Fruit fly (Drosophila melanogaster) S2 (cell line): ENCODE data around the gene Ifrd1.

ENCODE experiments used
- CG8478 ChIP-seq: fragments of >200 bp; optimal IDR thresholded peaks from 2 replicates; lab custom pipeline; 2018
- CTCF ChIP-seq, 2 experiments: fragments of >200 bp; optimal IDR thresholded peaks; 2 replicates each; lab custom pipeline; 2018

The Ifrd1 gene

DNA sequence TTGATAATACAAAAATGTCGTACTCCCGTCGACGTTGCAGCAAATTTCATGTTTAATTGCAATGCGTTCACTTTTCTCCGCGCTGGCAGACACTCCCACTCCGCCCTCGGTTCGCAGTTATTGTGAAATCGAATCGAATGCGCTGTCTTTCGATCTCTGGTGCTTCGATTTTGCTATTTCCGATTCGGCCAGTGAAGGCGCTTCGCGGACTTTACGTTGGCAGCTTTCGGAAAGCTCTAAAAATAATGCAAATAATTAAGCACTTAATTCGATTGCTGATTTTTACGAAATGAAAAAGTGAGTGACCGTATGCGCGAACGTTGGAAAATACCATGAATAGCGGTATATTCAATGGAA is at the start of gene Ifrd1:
Ifrd1 (minus strand) TSS at position 305 of the 357 bp plus-strand sequence.
- TF ChIP-seq CG8478 (lab: Kevin White, UChicago) (no peak), CTCF (optimal IDR thresholded peaks at IDR 0.05; lab: Kevin White, UChicago) (no peak)

DNA sequence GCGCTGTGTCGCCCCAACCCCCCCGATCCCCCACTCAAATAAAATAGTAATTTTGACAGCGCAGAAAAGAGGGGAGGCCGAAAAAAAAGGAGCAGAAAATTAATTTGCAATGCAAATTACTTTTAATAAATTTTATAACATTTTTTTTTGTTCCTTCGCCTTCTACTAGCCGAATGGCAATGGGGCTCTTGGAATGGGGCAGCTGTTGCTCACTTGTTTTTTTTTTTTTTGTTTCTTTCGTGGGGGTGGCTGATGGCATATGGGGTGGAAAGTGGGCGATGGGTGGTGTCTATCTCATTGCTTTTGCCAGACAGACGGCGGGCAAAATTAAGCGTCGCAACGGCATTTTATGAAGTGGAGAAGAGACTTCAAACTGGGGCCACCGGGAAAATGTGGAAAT is 46.4 kb upstream of the Ifrd1 start:
- TF ChIP-seq CTCF (optimal IDR thresholded peaks at IDR 0.05; lab: Kevin White, UChicago) = no peak
- no peak for TF ChIP-seq CG8478 (lab: Kevin White, UChicago)

DNA sequence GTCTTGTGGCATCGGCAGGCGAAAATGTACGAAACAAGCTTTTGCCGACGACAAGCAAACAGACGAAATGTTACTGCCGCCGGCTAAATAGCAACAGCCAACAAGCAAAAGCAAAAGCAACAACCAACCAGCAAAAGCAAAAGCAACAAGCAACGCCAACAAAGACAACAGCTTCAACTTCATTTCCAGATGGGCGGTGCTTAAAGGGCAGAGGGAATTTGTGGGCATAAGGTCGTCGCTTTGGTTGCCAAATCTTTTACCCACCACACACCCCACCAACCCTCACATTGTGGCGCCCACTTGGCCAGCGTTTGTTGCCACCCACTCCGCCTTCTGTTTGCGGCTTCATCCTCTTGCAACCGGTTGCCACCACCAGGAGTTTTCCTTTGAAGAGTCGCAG is 36.7 kb upstream of the Ifrd1 start:
- TF ChIP-seq CG8478 (lab: Kevin White, UChicago) (no peak), CTCF (optimal IDR thresholded peaks at IDR 0.05; lab: Kevin White, UChicago) (no peak)

DNA sequence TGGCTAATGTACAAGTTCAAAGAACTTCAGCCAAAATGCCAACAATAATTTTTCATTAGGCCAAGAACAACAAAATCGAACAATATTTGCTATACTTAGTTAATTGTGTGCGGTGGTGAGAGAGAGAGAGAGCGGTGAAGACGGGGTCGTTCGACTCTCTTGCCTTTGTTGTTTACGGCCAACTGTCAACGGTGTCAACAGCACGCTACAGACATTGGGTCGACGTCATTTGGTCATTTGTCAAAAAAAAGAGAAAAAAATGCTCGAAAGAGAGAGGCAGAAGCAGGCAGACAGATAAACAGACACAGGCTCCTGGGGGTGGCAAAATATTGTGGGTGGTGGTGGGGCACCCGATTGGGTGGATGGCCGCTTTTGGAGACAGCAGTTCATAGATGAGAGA is 35.2 kb upstream of the Ifrd1 start:
- TF ChIP-seq CG8478 (lab: Kevin White, UChicago) (no peak), CTCF (optimal IDR thresholded peaks at IDR 0.05; lab: Kevin White, UChicago) (no peak)

DNA sequence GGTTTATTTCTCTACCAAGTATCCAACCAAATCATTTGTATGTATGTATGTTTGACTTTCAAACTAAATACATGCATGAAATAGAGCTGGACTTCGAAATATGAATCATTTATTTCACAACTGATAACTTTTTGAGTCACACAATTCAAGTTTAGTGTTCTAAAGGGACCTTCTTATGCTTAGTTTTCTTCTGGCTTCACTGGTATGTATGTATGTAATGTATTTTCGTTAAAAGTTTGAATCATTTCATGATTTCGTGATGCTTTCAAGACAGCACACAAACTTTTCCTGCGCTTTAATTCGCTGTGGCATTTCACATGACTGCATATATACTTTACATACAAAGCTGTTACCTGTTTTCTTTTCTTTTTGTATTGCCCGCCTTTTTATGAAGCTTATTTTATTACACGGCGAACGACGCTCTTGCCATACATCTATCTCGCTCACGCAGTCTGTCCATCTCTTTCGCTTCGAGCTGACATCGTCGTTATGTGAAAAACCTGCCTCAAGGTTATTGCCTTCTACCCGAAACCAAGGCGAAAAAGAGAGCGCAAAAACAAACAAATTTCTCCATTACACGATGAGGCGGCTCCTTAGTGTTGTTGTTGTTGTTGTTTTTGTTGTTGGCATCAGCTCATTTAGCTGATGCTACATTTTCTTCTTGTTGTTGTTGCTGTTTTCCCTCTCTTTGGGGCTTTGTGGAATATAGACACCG is 34.3 kb upstream of the Ifrd1 start:
- TF ChIP-seq CG8478 (lab: Kevin White, UChicago) (no peak), CTCF (optimal IDR thresholded peaks at IDR 0.05; lab: Kevin White, UChicago) (no peak)

DNA sequence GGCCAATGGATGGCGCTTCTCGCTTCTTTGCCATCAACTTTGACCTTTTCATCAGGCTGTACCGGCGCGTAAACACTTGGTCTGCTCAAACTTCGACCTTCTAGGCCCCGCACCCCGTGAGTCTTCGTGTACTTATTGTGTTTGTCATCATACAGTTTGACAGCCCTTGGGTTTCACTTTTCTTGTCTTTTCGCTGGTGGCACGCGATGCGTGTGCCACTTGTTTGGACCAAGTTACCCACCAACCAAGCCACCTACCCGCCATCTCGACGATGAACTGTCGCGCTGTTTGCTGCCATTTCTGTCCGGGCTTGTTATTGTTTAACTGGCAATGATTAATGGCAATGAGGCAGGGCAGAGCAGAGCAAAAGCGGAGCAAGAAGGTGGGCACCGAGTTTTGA is 33.5 kb upstream of the Ifrd1 start:
- no peak for TF ChIP-seq CTCF (optimal IDR thresholded peaks at IDR 0.05; lab: Kevin White, UChicago)
- no peak for TF ChIP-seq CG8478 (lab: Kevin White, UChicago)

DNA sequence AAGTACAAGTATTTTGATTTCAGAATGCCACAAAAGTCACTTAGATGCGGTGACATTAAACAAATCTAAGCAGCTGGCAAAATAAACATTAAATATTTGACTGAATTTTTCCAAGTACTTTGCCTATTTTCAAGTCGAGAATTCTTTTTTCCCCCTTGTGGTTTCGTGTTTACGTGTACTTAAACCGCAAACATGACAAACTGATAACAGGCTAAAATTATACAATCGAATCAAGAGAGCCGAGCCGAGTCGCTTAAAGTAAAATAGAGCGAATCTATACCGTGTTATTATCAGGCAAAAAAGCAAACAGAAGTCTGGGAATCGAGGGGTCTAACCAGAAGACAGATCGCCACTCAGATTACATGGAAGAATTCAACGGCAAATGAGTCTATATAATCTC is 31.8 kb upstream of the Ifrd1 start:
- TF ChIP-seq CTCF (optimal IDR thresholded peaks at IDR 0.05; lab: Kevin White, UChicago) (no peak), CG8478 (lab: Kevin White, UChicago) (no peak)

DNA sequence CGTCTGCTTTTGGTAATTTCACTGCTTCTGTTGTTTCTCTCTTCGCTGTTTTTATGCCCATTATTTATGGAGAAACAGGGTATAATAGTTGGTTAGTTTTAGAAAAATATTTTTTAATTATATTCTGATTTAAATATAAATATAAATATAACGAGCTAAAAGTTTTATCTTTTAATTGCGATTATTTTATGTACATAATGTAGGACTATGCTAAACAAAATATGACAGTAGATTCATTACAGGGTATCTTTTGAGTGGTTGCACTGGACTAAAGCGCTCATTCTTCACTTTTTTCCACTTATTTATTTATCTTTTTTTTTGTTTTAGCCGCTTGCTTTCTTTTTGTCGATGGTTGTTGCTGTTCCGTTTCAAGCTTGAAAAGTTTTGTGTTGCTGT is 30.8 kb upstream of the Ifrd1 start:
- no peak for TF ChIP-seq CG8478 (lab: Kevin White, UChicago)
- TF ChIP-seq CTCF (optimal IDR thresholded peaks at IDR 0.05; lab: Kevin White, UChicago) = no peak

DNA sequence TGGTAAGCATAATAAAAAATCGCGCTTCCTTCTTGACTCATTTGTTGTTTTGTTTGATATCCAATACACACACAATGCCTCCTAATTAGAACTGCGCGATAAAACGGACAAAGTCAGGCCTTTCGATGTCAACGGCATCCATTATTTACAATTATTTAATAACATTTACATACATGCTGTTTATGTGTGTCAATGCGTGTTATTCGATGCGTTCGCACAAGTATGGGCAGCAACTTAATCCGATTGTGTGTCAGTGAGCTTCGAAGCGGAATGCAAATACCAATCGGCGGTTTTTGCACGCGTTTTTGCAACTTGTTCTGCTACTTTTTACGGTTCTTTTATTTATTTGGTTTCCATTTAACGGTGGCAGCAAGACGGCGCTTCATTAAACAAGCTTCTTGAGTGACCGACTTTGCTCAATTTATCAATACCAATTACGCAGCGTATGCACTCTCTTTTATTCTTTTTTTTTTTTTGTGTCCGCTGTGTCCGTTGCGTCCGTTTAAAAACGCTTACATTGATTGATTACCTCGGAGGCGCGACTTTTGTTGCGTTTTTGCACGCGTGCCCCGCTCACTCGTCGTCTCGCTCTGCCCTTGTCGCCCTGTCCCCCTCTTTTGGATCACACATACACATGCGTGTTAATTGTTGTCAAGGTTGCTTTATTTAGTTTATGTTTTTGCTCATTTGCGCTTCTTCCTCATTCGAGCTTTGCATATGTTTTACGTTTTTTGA is 30.2 kb upstream of the Ifrd1 start:
- TF ChIP-seq CG8478 (lab: Kevin White, UChicago) = no peak
- TF ChIP-seq CTCF (optimal IDR thresholded peaks at IDR 0.05; lab: Kevin White, UChicago) = no peak

DNA sequence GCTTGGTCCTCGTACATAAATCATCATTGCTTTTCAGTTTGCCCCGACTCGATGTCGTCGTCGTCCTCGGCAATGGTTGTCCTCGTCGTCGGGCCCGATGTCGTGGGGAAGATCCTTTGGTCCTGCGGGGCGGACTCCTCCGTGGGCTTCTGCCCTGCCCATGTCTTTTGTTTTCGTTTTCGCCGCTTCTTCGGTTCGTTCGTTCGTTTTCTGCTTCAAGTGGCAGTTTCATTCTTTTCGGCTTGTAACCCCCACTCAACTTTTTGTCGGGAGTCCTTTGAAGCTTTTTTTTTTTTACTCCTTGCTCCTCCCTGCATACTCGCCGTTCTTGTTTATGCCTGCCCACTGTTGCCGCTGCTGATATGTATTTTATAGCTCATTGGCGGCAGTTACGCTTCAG is 29.4 kb upstream of the Ifrd1 start:
- no peak for TF ChIP-seq CTCF (optimal IDR thresholded peaks at IDR 0.05; lab: Kevin White, UChicago)
- no peak for TF ChIP-seq CG8478 (lab: Kevin White, UChicago)

DNA sequence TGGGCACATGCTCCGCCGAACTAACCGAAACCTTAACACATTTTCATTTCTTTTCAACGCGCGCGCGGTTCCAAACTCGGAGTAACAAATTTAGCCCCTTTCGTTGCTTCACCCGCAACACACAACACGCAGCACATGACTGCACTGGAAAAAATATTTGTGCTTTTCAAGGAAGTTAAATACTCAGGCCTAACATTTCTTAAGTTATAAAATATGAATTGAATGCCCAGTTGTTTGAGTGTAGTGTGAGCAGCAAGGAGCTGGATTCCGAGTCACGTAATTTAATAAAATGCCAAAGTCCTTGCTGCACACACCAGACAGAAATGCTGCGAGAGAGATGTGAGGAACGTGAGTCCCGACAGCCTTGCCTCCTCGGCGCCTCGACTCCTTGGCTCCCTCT is 27.2 kb upstream of the Ifrd1 start:
- TF ChIP-seq CTCF (optimal IDR thresholded peaks at IDR 0.05; lab: Kevin White, UChicago) (no peak), CG8478 (lab: Kevin White, UChicago) (no peak)

DNA sequence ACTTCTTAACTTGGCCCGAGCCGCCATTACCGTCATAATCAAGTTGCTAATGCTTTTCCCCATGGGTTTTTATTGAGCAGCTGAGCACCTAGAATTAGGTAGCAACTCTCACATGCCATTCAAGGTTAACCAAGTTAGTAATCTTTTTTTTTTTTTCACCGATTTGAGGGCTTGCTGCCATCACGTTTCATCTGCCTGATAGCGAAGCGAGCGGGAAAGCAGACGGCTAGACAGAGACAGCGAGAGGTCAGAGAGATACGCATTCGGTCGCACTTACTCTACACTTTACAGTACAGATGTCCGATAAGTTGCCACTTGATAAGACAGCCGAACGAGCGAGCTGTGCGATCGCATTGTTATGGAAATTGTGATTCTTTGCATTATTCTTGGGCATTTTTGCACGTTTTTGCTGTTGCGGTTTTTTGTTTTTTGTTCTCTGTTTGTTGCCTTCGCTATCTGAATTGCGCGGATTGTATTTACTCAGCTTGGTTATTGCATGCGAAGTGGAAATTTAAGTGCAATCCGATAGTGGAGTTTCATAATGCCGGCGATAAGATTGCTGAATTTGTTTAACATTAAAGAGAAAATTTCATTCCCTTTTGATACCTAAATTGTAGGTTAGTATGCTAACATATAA is 26.2 kb upstream of the Ifrd1 start:
- TF ChIP-seq CG8478 (lab: Kevin White, UChicago) = no peak
- TF ChIP-seq CTCF (optimal IDR thresholded peaks at IDR 0.05; lab: Kevin White, UChicago) = no peak

DNA sequence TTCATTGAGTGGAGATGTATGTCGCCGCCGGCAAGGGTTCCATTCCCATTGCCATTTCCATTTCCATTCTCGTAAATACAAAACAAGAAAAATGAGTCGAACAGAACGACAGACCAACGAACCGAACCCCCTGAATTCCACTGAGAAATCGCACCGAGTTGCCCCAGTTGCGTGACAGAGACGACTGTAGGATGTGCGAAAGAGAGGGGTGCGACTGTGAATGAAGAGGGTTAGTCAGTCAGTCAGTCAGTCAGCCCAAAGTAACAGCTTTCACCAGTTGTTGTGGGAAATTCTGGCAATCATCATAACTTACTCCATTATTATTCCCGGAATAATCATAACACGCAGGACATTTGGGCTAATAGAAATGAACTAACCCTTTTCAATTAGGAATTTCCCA is 24.0 kb upstream of the Ifrd1 start:
- no peak for TF ChIP-seq CG8478 (lab: Kevin White, UChicago)

DNA sequence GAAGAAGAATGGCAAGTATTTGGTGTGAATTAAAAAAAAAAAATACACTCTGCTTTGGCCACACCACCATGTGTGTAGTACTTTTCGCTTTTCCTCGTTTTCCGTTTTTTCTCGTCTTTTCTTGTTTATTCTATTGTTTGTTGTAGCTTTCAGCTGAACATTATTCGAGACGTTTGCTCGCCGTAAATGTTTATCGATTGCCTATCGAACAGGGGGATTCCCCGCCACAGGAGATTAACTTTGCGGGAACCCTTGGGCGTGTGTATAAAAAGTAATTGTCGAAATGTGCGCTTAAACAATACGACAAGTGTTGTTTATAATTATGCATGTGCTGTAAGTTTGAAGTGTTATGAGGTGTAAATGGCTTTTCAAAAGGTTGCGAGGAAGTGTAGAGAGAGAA is 23.4 kb upstream of the Ifrd1 start:
- TF ChIP-seq CG8478 (lab: Kevin White, UChicago) = no peak
- no peak for TF ChIP-seq CTCF (optimal IDR thresholded peaks at IDR 0.05; lab: Kevin White, UChicago)

DNA sequence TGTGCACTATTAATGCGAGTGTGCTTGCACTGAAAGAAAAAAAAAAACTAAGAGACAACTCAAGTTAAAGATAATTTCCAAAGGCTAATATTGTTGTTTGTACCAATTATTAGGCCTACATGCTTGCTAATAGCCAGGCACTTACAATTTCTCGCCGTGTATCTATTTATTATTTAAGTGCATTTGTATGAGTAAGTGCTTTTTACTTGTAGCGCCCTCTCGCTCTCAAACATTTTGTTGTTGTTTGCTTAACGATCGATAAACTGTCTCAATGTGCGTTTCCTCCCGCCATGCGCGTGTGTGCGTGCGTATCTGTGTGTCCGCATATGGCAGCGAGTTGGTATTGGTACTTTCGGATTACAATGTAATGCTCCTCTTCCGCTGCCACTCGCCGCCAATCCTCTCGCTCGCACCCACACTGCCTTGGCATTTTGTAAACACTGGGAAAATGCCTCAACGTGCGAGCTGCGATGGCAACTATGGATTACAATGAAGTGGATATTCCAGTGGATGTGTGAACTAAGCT is 22.8 kb upstream of the Ifrd1 start:
- TF ChIP-seq CTCF (optimal IDR thresholded peaks at IDR 0.05; lab: Kevin White, UChicago) (no peak), CG8478 (lab: Kevin White, UChicago) (no peak)
